Fruit fly (Drosophila melanogaster): ENCODE measurements around the gene stx.

stx gene

DNA sequence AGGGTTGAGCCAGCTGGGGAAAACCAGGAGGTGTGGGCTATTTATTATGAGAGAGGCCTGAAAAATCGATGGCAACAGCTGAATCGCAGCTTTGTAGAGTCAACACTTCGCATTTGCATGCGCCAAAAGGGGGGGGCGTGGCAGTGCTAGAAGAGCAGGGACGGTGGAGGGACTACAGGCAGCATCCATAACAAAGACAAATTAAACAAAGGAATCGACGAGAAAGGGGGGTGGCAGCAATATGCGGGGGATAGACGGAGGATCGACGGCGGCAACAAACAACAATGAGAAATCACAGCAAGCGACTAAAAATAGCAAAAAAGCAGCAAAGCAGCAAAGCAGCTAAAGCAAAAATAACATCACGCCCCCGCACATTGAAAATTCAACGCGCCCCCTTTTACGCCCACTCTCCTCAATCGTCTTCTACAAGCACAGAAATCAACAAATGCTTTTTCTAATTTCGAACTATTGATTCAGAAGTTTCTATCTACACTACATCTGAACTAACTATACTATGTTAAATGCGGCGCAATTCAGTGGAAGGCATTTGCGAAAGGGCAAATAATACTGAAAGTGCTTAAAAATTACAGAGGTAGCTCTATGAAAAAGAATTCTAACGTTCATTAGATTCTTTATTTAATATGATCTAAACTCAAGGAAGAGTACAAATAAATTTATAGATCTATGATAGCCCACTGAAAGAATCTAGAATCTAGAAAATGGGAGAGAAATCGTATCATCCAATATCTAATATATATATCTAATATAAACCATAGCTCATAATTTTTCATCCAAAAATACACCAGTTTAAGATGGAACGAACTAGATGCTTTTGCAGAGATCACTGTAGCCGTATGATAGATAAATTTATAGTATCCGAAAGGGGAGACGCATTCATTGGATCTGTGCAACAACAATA lies 9.7 kb downstream of the stx start:
- TF ChIP-seq Hr78 (GFP tag; optimal IDR thresholded peaks at IDR 0.05) (no peak), sv (GFP tag; optimal IDR thresholded peaks at IDR 0.05) (no peak), psq (GFP tag; optimal IDR thresholded peaks at IDR 0.05) (no peak), rgr (GFP tag; optimal IDR thresholded peaks at IDR 0.05) (no peak), lola (GFP tag; optimal IDR thresholded peaks at IDR 0.05) (no peak)

DNA sequence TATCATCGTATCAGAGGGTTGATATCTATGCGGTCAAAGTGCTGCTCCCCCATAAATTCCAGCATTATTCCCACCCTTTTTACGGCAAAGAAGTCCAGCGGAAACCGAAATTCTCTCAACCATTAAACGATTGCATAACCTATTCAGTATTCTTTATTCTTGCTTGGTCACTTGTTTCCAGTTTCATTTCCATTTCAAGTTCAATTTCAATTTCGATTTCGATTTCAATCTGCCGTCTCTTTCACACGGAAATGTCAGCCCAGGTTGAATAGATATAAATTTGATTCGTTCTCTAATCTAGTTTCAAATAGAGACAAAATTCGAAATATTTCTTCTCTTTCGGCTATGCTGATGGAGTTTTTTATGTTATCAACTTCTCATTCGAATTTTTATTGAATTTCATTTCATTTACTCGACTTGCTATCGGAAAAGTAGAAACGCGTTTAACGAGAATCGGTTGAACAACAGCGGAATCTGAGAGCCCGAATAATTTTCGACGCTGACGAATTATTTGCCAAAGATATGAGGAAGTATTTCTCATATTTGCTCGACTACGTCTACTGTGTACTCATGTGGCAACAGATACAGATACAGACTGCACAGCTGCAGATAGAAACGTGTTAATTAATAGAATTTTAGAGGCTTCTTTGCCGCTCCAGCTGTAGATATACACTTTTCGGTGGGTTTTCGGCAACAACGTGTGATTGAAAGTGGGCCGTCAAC lies 11.8 kb downstream of the stx start:
- TF ChIP-seq Hr78 (GFP tag; optimal IDR thresholded peaks at IDR 0.05) (no peak), br (GFP tag; optimal IDR thresholded peaks at IDR 0.05) (no peak), dmrt93B (GFP tag; optimal IDR thresholded peaks at IDR 0.05) (no peak), Dfd (GFP tag; optimal IDR thresholded peaks at IDR 0.05) (no peak), dl (GFP tag; optimal IDR thresholded peaks at IDR 0.05; ENCODE audit: insufficient read depth in 1 of 2, partially characterized antibody in 2 of 2) (no peak), OdsH (GFP tag; optimal IDR thresholded peaks at IDR 0.05) (no peak), usp (GFP tag; optimal IDR thresholded peaks at IDR 0.05) (no peak), lola (GFP tag; optimal IDR thresholded peaks at IDR 0.05) (no peak), Abd-B (GFP tag; optimal IDR thresholded peaks at IDR 0.05) (no peak), Jra (GFP tag; optimal IDR thresholded peaks at IDR 0.05) (no peak), CG9705 (GFP tag; optimal IDR thresholded peaks at IDR 0.05) (no peak), Hr83 (GFP tag; optimal IDR thresholded peaks at IDR 0.05; ENCODE audit: poor library complexity, severe bottlenecking) (no peak), jim (GFP tag; optimal IDR thresholded peaks at IDR 0.05) (no peak), brk (GFP tag; optimal IDR thresholded peaks at IDR 0.05) (no peak), CG32264 (GFP tag; optimal IDR thresholded peaks at IDR 0.05) (no peak)

DNA sequence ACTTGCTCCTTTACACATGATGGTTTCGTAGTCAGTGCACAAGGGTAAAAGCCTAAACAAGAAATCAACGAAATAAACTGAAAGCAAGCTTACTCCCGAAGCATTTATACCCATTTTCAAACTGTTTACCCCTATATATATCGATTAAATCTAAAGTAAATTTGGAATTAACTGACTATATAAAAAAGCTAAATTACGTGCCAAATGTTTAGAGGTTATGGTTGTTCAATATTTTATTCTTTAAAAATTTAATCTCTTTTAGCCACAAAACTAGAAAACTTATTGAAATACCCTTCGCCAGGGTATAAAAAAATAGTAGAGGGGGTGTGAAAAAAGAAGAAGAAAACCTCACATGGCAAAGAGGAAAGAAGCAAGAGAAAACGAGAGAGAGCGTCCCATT lies 12.9 kb downstream of the stx start:
- TF ChIP-seq h (GFP tag; optimal IDR thresholded peaks at IDR 0.05) (peak; percentile 43), Mio (GFP tag; optimal IDR thresholded peaks at IDR 0.05) (no peak), dsf (GFP tag; optimal IDR thresholded peaks at IDR 0.05; ENCODE audit: borderline replicate concordance) (no peak), usp (GFP tag; optimal IDR thresholded peaks at IDR 0.05) (no peak), psq (GFP tag; optimal IDR thresholded peaks at IDR 0.05) (peak; percentile 38), Hnf4 (GFP tag; optimal IDR thresholded peaks at IDR 0.05) (peak; percentile 17), ey (GFP tag; optimal IDR thresholded peaks at IDR 0.05) (peak; percentile 26), foxo (GFP tag; optimal IDR thresholded peaks at IDR 0.05) (peak in 1 of 2 experiments; percentile 36), N (GFP tag; optimal IDR thresholded peaks at IDR 0.05) (no peak), CrebA (GFP tag; optimal IDR thresholded peaks at IDR 0.05; ENCODE audit: borderline replicate concordance) (no peak), woc (GFP tag; optimal IDR thresholded peaks at IDR 0.05) (peak; percentile 64), HLH106 (tag; optimal IDR thresholded peaks at IDR 0.05) (peak; percentile 19), brk (GFP tag; optimal IDR thresholded peaks at IDR 0.05) (no peak), Hr83 (GFP tag; optimal IDR thresholded peaks at IDR 0.05; ENCODE audit: poor library complexity, severe bottlenecking) (no peak), fru (GFP tag; optimal IDR thresholded peaks at IDR 0.05) (peak; percentile 30), tai (GFP tag; optimal IDR thresholded peaks at IDR 0.05) (no peak)

DNA sequence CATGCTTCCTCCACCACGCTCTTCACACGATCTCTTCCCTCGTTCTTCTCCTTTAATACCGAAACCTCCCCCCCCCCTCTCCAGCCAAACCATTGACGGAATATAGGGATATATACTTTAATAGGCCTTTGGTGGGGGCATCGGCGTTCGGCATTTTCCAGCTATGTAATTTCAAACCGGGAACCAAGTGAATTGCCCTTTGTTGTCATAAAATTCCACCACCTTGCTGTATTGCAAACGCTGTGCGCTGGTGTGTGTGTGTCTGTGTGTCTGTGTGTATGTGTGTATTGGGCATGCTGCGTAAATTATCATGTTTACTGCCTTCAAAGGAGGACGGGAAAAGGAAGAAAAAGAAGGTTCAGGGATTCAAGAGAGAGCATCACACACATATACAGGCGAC lies 13.4 kb downstream of the stx start:
- no peak for TF ChIP-seq dmrt93B (GFP tag; optimal IDR thresholded peaks at IDR 0.05)
- TF ChIP-seq HLH106 (tag; optimal IDR thresholded peaks at IDR 0.05) = no peak
- TF ChIP-seq brk (GFP tag; optimal IDR thresholded peaks at IDR 0.05) = no peak
- no peak for TF ChIP-seq Dif (GFP tag; optimal IDR thresholded peaks at IDR 0.05; ENCODE audit: partially characterized antibody)
- no peak for TF ChIP-seq CG32264 (GFP tag; optimal IDR thresholded peaks at IDR 0.05)
- TF ChIP-seq sv (GFP tag; optimal IDR thresholded peaks at IDR 0.05) = no peak
- no peak for TF ChIP-seq Hr78 (GFP tag; optimal IDR thresholded peaks at IDR 0.05)
- TF ChIP-seq Jra (GFP tag; optimal IDR thresholded peaks at IDR 0.05) = no peak
- no peak for TF ChIP-seq OdsH (GFP tag; optimal IDR thresholded peaks at IDR 0.05)
- no peak for TF ChIP-seq Dfd (GFP tag; optimal IDR thresholded peaks at IDR 0.05)
- TF ChIP-seq br (GFP tag; optimal IDR thresholded peaks at IDR 0.05) = no peak
- TF ChIP-seq Abd-B (GFP tag; optimal IDR thresholded peaks at IDR 0.05) = no peak
- no peak for TF ChIP-seq foxo (GFP tag; optimal IDR thresholded peaks at IDR 0.05)

Data from whole organism, wandering third instar larva.